Worm (Caenorhabditis elegans) whole organism, late embryonic: ENCODE results near the gene slmp-1.

Source experiments
- F13H6.1 ChIP-seq: sonication (generic microtip); optimal IDR thresholded peaks from 2 replicates; lab custom pipeline; 2016; ENCODE audit warnings: missing genetic modification characterization, missing compliant biosample characterization
- T23F11.4 ChIP-seq: fragments of 200-800 bp; sonication (Bioruptor generic); optimal IDR thresholded peaks from 2 replicates; lab custom pipeline; 2018; ENCODE audit warnings: mild to moderate bottlenecking, missing genetic modification characterization, missing compliant biosample characterization
- ama-1 ChIP-seq: fragments of 150-350 bp; optimal IDR thresholded peaks from 2 replicates; lab custom pipeline; 2014
- ceh-45 ChIP-seq: fragments of 200-800 bp; sonication (Bioruptor generic); IDR thresholded peaks from 2 replicates; pipeline ENCODE4 v1.3.6; 2022; ENCODE audit warnings: missing genetic modification reagents, missing genetic modification characterization, missing compliant biosample characterization
- ceh-48 ChIP-seq: sonication (generic microtip); optimal IDR thresholded peaks from 2 replicates; lab custom pipeline; 2016; ENCODE audit warnings: missing genetic modification characterization, inconsistent platforms, missing compliant biosample characterization
- che-1 ChIP-seq: sonication (generic microtip); optimal IDR thresholded peaks from 2 replicates; lab custom pipeline; 2016; ENCODE audit warnings: mild to moderate bottlenecking, missing genetic modification characterization, missing compliant biosample characterization
- elt-4 ChIP-seq: sonication (generic microtip); optimal IDR thresholded peaks from 2 replicates; lab custom pipeline; 2016; ENCODE audit warnings: missing genetic modification characterization, missing compliant biosample characterization
- fax-1 ChIP-seq: sonication (generic microtip); optimal IDR thresholded peaks from 2 replicates; lab custom pipeline; 2016; ENCODE audit warnings: missing genotype, missing genetic modification characterization, missing compliant biosample characterization
- gmeb-2 ChIP-seq: sonication (generic microtip); optimal IDR thresholded peaks from 2 replicates; lab custom pipeline; 2016; ENCODE audit warnings: missing genetic modification characterization, inconsistent platforms, missing compliant biosample characterization
- lin-11 ChIP-seq: fragments of 200-800 bp; sonication (Bioruptor generic); optimal IDR thresholded peaks from 2 replicates; lab custom pipeline; 2018; ENCODE audit warnings: mild to moderate bottlenecking, missing genetic modification characterization, missing compliant biosample characterization
- nfya-1 ChIP-seq: sonication (generic microtip); optimal IDR thresholded peaks from 2 replicates; lab custom pipeline; 2017; ENCODE audit warnings: missing genetic modification characterization, mild to moderate bottlenecking, missing compliant biosample characterization, antibody characterized with exemption, moderate library complexity
- odd-2 ChIP-seq: sonication (generic microtip); optimal IDR thresholded peaks from 2 replicates; lab custom pipeline; 2017; ENCODE audit warnings: antibody characterized with exemption, mild to moderate bottlenecking, missing genetic modification characterization, missing compliant biosample characterization
- rnt-1 ChIP-seq: sonication (generic microtip); optimal IDR thresholded peaks from 2 replicates; lab custom pipeline; 2016; ENCODE audit warnings: missing genetic modification characterization, missing compliant biosample characterization
- syd-9 ChIP-seq: sonication (generic microtip); optimal IDR thresholded peaks from 2 replicates; lab custom pipeline; 2016; ENCODE audit warnings: mild to moderate bottlenecking, missing genetic modification characterization, moderate library complexity, missing compliant biosample characterization
- unc-3 ChIP-seq, 2 experiments: fragments of 200-800 bp in 1 of 2; sonication (Bioruptor generic) in 1 of 2; sonication (generic microtip) in 1 of 2; conservative IDR thresholded peaks in 1 of 2; optimal IDR thresholded peaks in 1 of 2; 2 replicates each; pipeline versions ENCODE4 v1.3.6 to Lab custom; 2016 to 2022; ENCODE audit warnings: missing compliant biosample characterization in 2 of 2, missing genetic modification characterization in 2 of 2, missing genetic modification reagents in 1 of 2
- unc-86 ChIP-seq: sonication (generic microtip); optimal IDR thresholded peaks from 2 replicates; lab custom pipeline; 2016; ENCODE audit warnings: missing genetic modification characterization, missing compliant biosample characterization

Gene slmp-1

ce11 chrIV:3267581-3267980, 54.0 kb downstream of the slmp-1 start, which contains the start of gene clec-173:
Gene clec-173, minus strand, starts transcription at chrIV:3267681.
- TF ChIP-seq ceh-48 (tag; lab: Kevin White, UChicago) (no peak), unc-86 (no peak), che-1 (tag; lab: Kevin White, UChicago) (no peak), elt-4 (tag; lab: Kevin White, UChicago) (no peak), ama-1 (lab: Kevin White, UChicago) (no peak), T23F11.4 (GFP tag; lab: Kevin White, UChicago) (no peak), odd-2 (no peak), syd-9 (tag; lab: Kevin White, UChicago) (no peak), unc-3 (GFP tag; conservative IDR thresholded peaks at IDR 0.05; lab: Robert Waterston, UW) (no peak), unc-3 (tag; optimal IDR thresholded peaks at IDR 0.05; lab: Kevin White, UChicago) (no peak), nfya-1 (no peak), rnt-1 (tag; lab: Kevin White, UChicago) (no peak), lin-11 (tag; lab: Kevin White, UChicago) (no peak), ceh-45 (no peak), gmeb-2 (tag; lab: Kevin White, UChicago) (no peak), fax-1 (no peak), F13H6.1 (tag; lab: Kevin White, UChicago) (no peak)
